Worm (Caenorhabditis elegans) whole organism, late embryonic: Measurements from ENCODE around the gene F46F5.8.

Experiments
- F13H6.1 ChIP-seq: sonication (generic microtip); optimal IDR thresholded peaks from 2 replicates; lab custom pipeline; 2016; ENCODE audit warnings: missing genetic modification characterization, missing compliant biosample characterization
- ama-1 ChIP-seq: fragments of 150-350 bp; optimal IDR thresholded peaks from 2 replicates; lab custom pipeline; 2014
- ceh-2 ChIP-seq: sonication (generic microtip); optimal IDR thresholded peaks from 2 replicates; lab custom pipeline; 2016; ENCODE audit warnings: missing genotype, missing genetic modification characterization, missing compliant biosample characterization
- ceh-45 ChIP-seq: fragments of 200-800 bp; sonication (Bioruptor generic); IDR thresholded peaks from 2 replicates; pipeline ENCODE4 v1.3.6; 2022; ENCODE audit warnings: missing genetic modification reagents, missing genetic modification characterization, missing compliant biosample characterization
- eyg-1 ChIP-seq: sonication (generic microtip); optimal IDR thresholded peaks from 2 replicates; lab custom pipeline; 2016; ENCODE audit warnings: missing genotype, missing genetic modification characterization, missing compliant biosample characterization
- mec-3 ChIP-seq: sonication (generic microtip); optimal IDR thresholded peaks from 2 replicates; lab custom pipeline; 2016; ENCODE audit warnings: borderline replicate concordance, missing genetic modification characterization, missing compliant biosample characterization
- nhr-11 ChIP-seq: fragments of 150-350 bp; optimal IDR thresholded peaks from 2 replicates; lab custom pipeline; 2014; ENCODE audit warnings: missing biosample characterization, missing genetic modification characterization
- odd-2 ChIP-seq: sonication (generic microtip); optimal IDR thresholded peaks from 2 replicates; lab custom pipeline; 2017; ENCODE audit warnings: antibody characterized with exemption, mild to moderate bottlenecking, missing genetic modification characterization, missing compliant biosample characterization
- pqm-1 ChIP-seq: sonication (generic microtip); optimal IDR thresholded peaks from 2 replicates; lab custom pipeline; 2016; ENCODE audit warnings: missing genetic modification characterization, missing compliant biosample characterization
- unc-3 ChIP-seq, 2 experiments: fragments of 200-800 bp in 1 of 2; sonication (Bioruptor generic) in 1 of 2; sonication (generic microtip) in 1 of 2; conservative IDR thresholded peaks in 1 of 2; optimal IDR thresholded peaks in 1 of 2; 2 replicates each; pipeline versions ENCODE4 v1.3.6 to Lab custom; 2016 to 2022; ENCODE audit warnings: missing compliant biosample characterization in 2 of 2, missing genetic modification characterization in 2 of 2, missing genetic modification reagents in 1 of 2
- unc-42 ChIP-seq: sonication (generic microtip); optimal IDR thresholded peaks from 2 replicates; lab custom pipeline; 2016; ENCODE audit warnings: missing genotype, missing genetic modification characterization, missing compliant biosample characterization
- unc-55 ChIP-seq: sonication (generic microtip); optimal IDR thresholded peaks from 2 replicates; lab custom pipeline; 2017; ENCODE audit warnings: missing biosample characterization, missing genetic modification reagents, missing genetic modification characterization

DNA sequence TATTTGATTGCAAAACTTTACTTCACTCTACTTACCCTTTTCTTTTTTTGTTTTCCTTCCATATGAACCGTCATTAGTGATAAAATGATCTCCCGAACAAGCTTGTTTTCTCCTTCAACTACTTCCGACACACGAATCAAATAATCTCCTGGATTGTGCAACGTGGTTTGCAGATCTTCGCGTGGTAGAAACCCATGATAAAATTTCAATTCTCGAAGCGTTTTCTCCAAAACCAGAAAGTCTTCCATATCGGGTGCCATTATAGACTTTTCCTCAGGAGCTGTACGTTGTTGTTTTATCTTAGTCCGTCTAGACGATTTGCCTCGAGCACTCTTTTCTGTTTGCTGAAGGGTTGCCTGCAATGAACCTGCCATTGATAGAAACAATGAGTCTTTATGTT, 24.0 kb downstream of the F46F5.8 start:
- TF ChIP-seq unc-3 (GFP tag; conservative IDR thresholded peaks at IDR 0.05; lab: Robert Waterston, UW) (no peak), unc-3 (tag; optimal IDR thresholded peaks at IDR 0.05; lab: Kevin White, UChicago) (no peak), F13H6.1 (tag; lab: Kevin White, UChicago) (no peak), eyg-1 (tag; lab: Kevin White, UChicago) (no peak), pqm-1 (tag; lab: Kevin White, UChicago) (no peak), unc-55 (no peak), nhr-11 (tag; lab: Kevin White, UChicago) (no peak), unc-42 (no peak), mec-3 (tag; lab: Kevin White, UChicago) (no peak), ceh-45 (GFP tag; lab: Robert Waterston, UW) (no peak), ceh-2 (tag; lab: Kevin White, UChicago) (no peak), ama-1 (lab: Kevin White, UChicago) (no peak), odd-2 (tag; lab: Kevin White, UChicago) (no peak)
